Fruit fly (Drosophila melanogaster): ENCODE data around the gene Rab23.

- TF ChIP-seq ttk (optimal IDR thresholded peaks at IDR 0.05) (no peak), Sin3A (optimal IDR thresholded peaks at IDR 0.05) (no peak), insv (optimal IDR thresholded peaks at IDR 0.05) (no peak), Myc (optimal IDR thresholded peaks at IDR 0.05) (no peak), h (optimal IDR thresholded peaks at IDR 0.05) (no peak)
Measured at dm6 chr3R:5632182-5632581, 53.1 kb downstream of the Rab23 start, which contains the start of gene CG31549.
